Fruit fly (Drosophila melanogaster): Measurements from ENCODE around the gene CG8543.

dm6 chr3L:7465209-7465608 lies 4.9 kb downstream of the CG8543 start, which contains the start of the genes CG42660, CG42661 and Tsp66A:
- no peak for TF ChIP-seq CG1620 (GFP tag; optimal IDR thresholded peaks at IDR 0.05)
- TF ChIP-seq cnc (optimal IDR thresholded peaks at IDR 0.05) = no peak
- TF ChIP-seq CG5204 (GFP tag; optimal IDR thresholded peaks at IDR 0.05) = no peak
- TF ChIP-seq kay (GFP tag; ENCODE audit: borderline replicate concordance) = no peak
- no peak for TF ChIP-seq Crg-1 (GFP tag; optimal IDR thresholded peaks at IDR 0.05)
- no peak for TF ChIP-seq toe (GFP tag; optimal IDR thresholded peaks at IDR 0.05)
- TF ChIP-seq CG11617 (GFP tag; optimal IDR thresholded peaks at IDR 0.05) = no peak
- no peak for TF ChIP-seq CG14711 (tag; optimal IDR thresholded peaks at IDR 0.05)
- no peak for TF ChIP-seq ovo (GFP tag; optimal IDR thresholded peaks at IDR 0.05)
- no peak for TF ChIP-seq CG7101 (tag; optimal IDR thresholded peaks at IDR 0.05)
- TF ChIP-seq bab1 (GFP tag; optimal IDR thresholded peaks at IDR 0.05) = no peak
- TF ChIP-seq cic (GFP tag; optimal IDR thresholded peaks at IDR 0.05) = no peak
- no peak for TF ChIP-seq tj (GFP tag; optimal IDR thresholded peaks at IDR 0.05)
